Worm (Caenorhabditis elegans): ENCODE measurements around the gene ZK177.12.

DNA sequence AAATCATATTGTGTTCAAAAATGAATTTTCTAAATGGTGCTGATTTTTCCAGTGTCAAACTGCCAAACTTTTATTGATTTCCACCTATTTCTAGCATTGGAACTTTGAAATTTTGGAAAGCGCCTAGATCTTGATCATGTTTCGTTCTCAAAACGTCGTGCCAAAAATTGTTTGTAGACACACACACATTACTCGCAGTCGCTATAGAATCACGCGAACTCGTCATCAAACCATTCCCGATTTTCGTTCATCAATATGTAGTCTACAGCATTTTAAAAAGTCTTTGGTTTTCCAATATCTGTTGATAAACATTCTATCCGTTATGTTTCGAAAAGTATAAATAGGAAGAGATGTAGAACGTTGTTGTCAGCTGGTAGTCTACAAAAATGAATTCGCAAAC, 48.8 kb downstream of the ZK177.12 start, which contains the start of the genes C17C3.1 and C17C3.15:
- no peak for TF ChIP-seq mdl-1 (tag; optimal IDR thresholded peaks at IDR 0.05)
- TF ChIP-seq unc-62 (GFP tag; optimal IDR thresholded peaks at IDR 0.05) = no peak
- no peak for TF ChIP-seq ZK546.5 (tag; optimal IDR thresholded peaks at IDR 0.05)
- no peak for TF ChIP-seq nhr-11 (tag; optimal IDR thresholded peaks at IDR 0.05)
- no peak for TF ChIP-seq nhr-129 (tag; optimal IDR thresholded peaks at IDR 0.05)

Measured in whole organism, L2 larva.